Worm (Caenorhabditis elegans) whole organism, mixed stage, embryonic: ENCODE data around the gene epc-1.

Experiments used
- blmp-1 ChIP-seq: fragments of 150-350 bp; optimal IDR thresholded peaks from 2 replicates; lab custom pipeline; 2014; ENCODE audit warnings: missing biosample characterization, missing genetic modification characterization
- ceh-83 ChIP-seq: fragments of 200-800 bp; sonication (Bioruptor generic); optimal IDR thresholded peaks from 2 replicates; lab custom pipeline; 2018; ENCODE audit warnings: mild to moderate bottlenecking, missing genetic modification characterization, missing compliant biosample characterization
- ces-1 ChIP-seq: fragments of 150-350 bp; optimal IDR thresholded peaks from 2 replicates; lab custom pipeline; 2014; ENCODE audit warnings: missing biosample characterization, missing genetic modification reagents, missing genetic modification characterization
- lin-13 ChIP-seq: fragments of 150-350 bp; optimal IDR thresholded peaks from 2 replicates; lab custom pipeline; 2014; ENCODE audit warnings: missing biosample characterization, missing genetic modification characterization
- mep-1 ChIP-seq: fragments of 150-350 bp; optimal IDR thresholded peaks from 2 replicates; lab custom pipeline; 2017; ENCODE audit warnings: missing biosample characterization, missing genetic modification reagents, missing genetic modification characterization, inconsistent platforms
- pha-4 ChIP-seq: fragments of 150-350 bp; optimal IDR thresholded peaks from 2 replicates; lab custom pipeline; 2018; ENCODE audit warnings: missing biosample characterization, missing genetic modification reagents, missing genetic modification characterization
- snpc-4 ChIP-seq: fragments of 150-350 bp; optimal IDR thresholded peaks from 2 replicates; lab custom pipeline; 2014; ENCODE audit warnings: missing biosample characterization, missing genetic modification characterization
- unc-39 ChIP-seq: fragments of 150-350 bp; optimal IDR thresholded peaks from 2 replicates; lab custom pipeline; 2014; ENCODE audit warnings: missing biosample characterization, missing genetic modification characterization

DNA sequence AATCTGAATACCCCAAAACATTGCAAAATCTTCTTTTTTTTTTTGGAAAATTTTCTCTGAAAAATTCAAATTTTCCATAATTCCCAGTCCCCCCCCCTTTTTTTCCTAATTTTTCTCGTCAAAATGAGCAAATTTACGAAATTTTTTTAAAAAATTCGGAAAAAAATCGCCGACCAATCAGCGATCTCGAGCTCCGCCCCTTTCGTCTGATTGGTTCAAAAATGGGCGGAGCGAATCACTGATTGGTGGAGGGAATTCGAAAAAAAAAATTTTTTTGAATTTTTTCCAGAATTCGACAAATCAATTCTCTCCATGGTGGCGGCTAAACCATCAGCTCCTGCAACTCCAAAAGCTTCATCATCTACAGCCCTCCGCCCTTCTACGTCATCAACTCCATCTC lies 30.2 kb upstream of the epc-1 start:
- TF ChIP-seq mep-1 (tag; lab: Kevin White, UChicago) (no peak), unc-39 (tag; lab: Kevin White, UChicago) (no peak), ces-1 (GFP tag; lab: Kevin White, UChicago) (no peak), lin-13 (tag; lab: Kevin White, UChicago) (no peak), pha-4 (tag; lab: Kevin White, UChicago) (no peak), ceh-83 (GFP tag; lab: Kevin White, UChicago) (no peak), blmp-1 (tag; lab: Kevin White, UChicago) (no peak), snpc-4 (no peak)
